Worm (Caenorhabditis elegans) whole organism, young adult: ENCODE measurements around the gene F11D11.3.

ENCODE experiments used
- bed-2 ChIP-seq: fragments of 200-800 bp; sonication (Bioruptor generic); IDR thresholded peaks from 2 replicates; pipeline ENCODE4 v1.3.6; 2022; ENCODE audit warnings: missing genetic modification reagents, missing genetic modification characterization, missing compliant biosample characterization
- lsy-27 ChIP-seq: sonication (generic microtip); optimal IDR thresholded peaks from 2 replicates; lab custom pipeline; 2017; ENCODE audit warnings: missing genetic modification characterization, mild to moderate bottlenecking, missing compliant biosample characterization, antibody characterized with exemption, missing genotype, borderline replicate concordance; ENCODE audit not compliant: insufficient read depth

DNA sequence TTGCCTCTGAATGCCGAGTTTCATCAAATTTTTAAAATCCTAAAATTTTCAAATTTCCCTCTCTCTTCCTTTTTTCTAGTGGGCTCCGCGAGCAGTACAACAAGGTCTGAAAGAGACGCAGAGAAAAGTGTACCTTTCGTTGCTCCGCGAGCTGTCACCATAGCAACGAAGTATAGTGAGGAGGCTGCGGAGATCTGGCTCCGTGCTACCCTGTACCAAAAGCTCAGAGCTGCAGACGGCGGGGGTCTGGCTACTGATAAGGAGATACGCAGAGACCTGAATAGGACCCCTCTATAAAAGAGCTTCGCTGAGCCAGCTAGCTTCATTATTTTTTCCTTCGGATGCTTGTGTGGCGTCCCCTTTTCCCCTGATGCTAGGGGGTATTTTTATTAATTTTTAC, 23.4 kb upstream of the F11D11.3 start, which contains the start of gene Y17D7B.10:
- no peak for TF ChIP-seq lsy-27 (tag; lab: Kevin White, UChicago)
- no peak for TF ChIP-seq bed-2 (GFP tag; lab: Robert Waterston, UW)
